Fruit fly (Drosophila melanogaster) Kc167 (cell line): ENCODE data around the gene CG11726.

Experiments
- Sin3A ChIP-seq: fragments of >200 bp; optimal IDR thresholded peaks from 2 replicates; lab custom pipeline; 2018; ENCODE audit warnings: missing external identifiers
- h ChIP-seq: fragments of >200 bp; optimal IDR thresholded peaks from 3 replicates; lab custom pipeline; 2018; ENCODE audit warnings: missing external identifiers
- insv ChIP-seq: fragments of >200 bp; optimal IDR thresholded peaks from 3 replicates; lab custom pipeline; 2018; ENCODE audit warnings: missing external identifiers

DNA sequence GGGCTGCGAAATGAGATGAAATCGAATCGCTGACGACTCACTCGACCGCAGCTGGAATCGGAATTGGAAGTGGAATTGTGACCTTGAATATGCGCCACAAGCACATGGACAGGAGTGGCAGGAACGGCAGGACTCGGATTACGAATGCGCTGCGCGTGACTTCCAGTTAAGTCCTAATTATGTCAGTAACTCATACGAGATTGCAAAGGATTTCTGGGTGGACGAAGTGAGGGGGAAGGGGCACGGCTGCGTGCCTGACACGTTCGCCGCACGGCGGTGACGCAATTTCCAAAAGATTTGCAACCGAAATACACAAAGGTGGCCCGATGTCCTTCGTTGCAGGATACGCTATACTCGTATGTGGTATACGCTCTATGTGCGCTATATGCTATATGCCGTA is 27.4 kb downstream of the CG11726 start:
- TF ChIP-seq Sin3A (lab: Kevin White, UChicago) (no peak), h (no peak), insv (lab: Kevin White, UChicago) (no peak)
